Worm (Caenorhabditis elegans): ENCODE data around the gene ccdc-12.

Gene ccdc-12

DNA sequence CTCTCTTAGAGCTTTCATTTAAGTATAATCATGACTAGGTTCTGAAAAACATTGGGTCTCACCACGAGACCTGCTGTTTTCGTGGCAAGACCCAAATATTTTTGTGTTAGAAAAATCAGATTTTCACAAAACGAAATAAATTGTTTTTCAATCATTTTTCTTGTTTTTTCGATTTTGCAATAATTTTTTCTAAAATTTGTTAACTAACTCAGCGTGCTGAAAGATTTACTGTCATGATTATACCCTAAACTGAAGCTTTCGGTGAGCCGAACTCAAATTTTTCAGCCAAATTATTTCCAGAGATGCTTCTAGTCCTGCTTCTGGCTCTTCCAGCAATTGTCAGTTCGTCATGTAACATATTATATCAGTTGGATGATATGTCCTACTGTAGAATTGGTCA is 13.0 kb downstream of the ccdc-12 start, which contains the start of gene Y69A2AL.2:
Y69A2AL.2 (plus strand) TSS at position 301 of the 400 bp plus-strand sequence.
- no peak for TF ChIP-seq ztf-4 (tag; optimal IDR thresholded peaks at IDR 0.05)
- no peak for TF ChIP-seq sem-4 (tag; optimal IDR thresholded peaks at IDR 0.05)
- TF ChIP-seq lin-39 (tag; optimal IDR thresholded peaks at IDR 0.05) = no peak
- TF ChIP-seq sma-3 (GFP tag; optimal IDR thresholded peaks at IDR 0.05) = no peak
- no peak for TF ChIP-seq crh-2 (tag; optimal IDR thresholded peaks at IDR 0.05)
- TF ChIP-seq nhr-237 (tag; optimal IDR thresholded peaks at IDR 0.05) = no peak
- TF ChIP-seq nhr-6 (tag; optimal IDR thresholded peaks at IDR 0.05) = no peak
- no peak for TF ChIP-seq ZK546.5 (tag; optimal IDR thresholded peaks at IDR 0.05)
- TF ChIP-seq blmp-1 (tag; optimal IDR thresholded peaks at IDR 0.05; ENCODE audit: insufficient read depth) = no peak
- no peak for TF ChIP-seq alr-1 (tag; optimal IDR thresholded peaks at IDR 0.05)

DNA sequence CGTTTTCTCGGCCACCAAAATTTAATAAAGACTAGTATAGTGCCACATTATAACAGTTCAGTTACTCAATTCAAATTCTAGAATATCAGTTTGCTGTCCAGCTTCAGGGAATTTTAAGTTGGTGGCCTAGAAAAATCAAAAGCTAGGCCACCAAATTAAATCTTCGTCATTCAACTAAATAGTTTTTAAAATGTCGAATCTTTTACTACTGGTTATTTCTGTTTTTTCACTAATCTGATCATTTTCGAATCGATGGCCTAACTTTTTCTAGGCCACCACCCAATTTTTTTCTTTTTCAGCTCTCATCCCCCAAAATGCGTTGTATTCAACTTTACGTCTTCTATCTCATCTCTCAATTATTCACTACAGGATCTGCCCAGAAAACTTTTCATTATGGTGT is 18.6 kb downstream of the ccdc-12 start, which contains the start of gene grd-16:
grd-16 (plus strand) TSS at position 301 of the 400 bp plus-strand sequence.
- TF ChIP-seq ceh-82 (tag; optimal IDR thresholded peaks at IDR 0.05) (no peak), ztf-11 (tag; optimal IDR thresholded peaks at IDR 0.05) (no peak), unc-55 (GFP tag; optimal IDR thresholded peaks at IDR 0.05) (no peak), ZK546.5 (tag; optimal IDR thresholded peaks at IDR 0.05) (no peak)

DNA sequence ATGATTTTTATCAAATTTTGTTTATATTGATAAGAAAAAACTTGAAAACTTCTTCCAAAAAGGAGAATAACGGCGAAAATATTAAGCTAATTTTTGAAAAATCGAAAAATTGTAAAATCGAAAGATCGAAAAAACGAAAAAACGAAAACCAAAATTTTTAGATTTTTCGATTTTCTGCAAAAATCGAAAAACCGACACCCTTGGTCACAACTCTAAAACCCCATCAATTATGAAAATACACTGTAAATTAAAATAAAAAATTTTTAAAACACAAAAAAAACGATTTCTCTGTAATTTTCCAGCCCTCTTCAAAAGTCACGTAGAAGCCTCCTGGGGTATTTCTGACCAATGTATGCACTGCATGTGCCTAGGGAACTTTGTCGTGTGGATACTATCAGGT is 24.9 kb downstream of the ccdc-12 start, which contains the start of gene ilys-1:
ilys-1 (plus strand) TSS at position 301 of the 400 bp plus-strand sequence.
- TF ChIP-seq nhr-6 (tag; optimal IDR thresholded peaks at IDR 0.05) (no peak), aly-2 (tag; optimal IDR thresholded peaks at IDR 0.05) (no peak), nhr-21 (tag; optimal IDR thresholded peaks at IDR 0.05) (no peak), crh-2 (tag; optimal IDR thresholded peaks at IDR 0.05) (no peak), C34F6.9 (tag; optimal IDR thresholded peaks at IDR 0.05) (no peak), gmeb-1 (tag; optimal IDR thresholded peaks at IDR 0.05) (no peak), unc-62 (GFP tag; optimal IDR thresholded peaks at IDR 0.05) (no peak), nhr-23 (tag; optimal IDR thresholded peaks at IDR 0.05) (no peak), sem-4 (tag; optimal IDR thresholded peaks at IDR 0.05) (no peak), lsy-2 (tag; optimal IDR thresholded peaks at IDR 0.05) (no peak), alr-1 (tag; optimal IDR thresholded peaks at IDR 0.05) (no peak), nhr-77 (tag; optimal IDR thresholded peaks at IDR 0.05) (no peak), sma-3 (GFP tag; optimal IDR thresholded peaks at IDR 0.05) (no peak), ceh-82 (tag; optimal IDR thresholded peaks at IDR 0.05) (no peak), ztf-11 (tag; optimal IDR thresholded peaks at IDR 0.05) (no peak), mbf-1 (tag; optimal IDR thresholded peaks at IDR 0.05) (no peak), ztf-1 (GFP tag; conservative IDR thresholded peaks at IDR 0.05) (no peak), lin-39 (tag; optimal IDR thresholded peaks at IDR 0.05) (no peak)

DNA sequence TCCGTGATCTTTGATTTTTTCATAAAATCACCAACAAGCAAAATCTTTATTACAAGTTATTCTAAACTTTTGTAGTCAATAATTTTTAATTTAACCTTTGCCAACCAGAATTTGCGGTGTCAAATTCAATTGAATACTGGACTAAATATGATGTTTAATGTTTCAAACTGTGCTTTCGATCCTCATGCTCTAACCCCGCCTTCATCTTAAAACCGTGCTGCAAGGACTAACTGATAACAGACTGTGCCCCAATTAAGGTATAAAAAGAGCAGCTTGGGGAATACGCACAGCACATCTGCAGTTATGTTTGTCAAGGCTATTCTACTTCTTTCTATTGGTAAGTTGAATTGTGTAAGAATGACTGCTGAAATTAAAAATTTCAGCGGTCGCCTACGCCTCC is 27.6 kb downstream of the ccdc-12 start, which contains the start of gene ilys-2:
ilys-2 (plus strand) TSS at position 301 of the 400 bp plus-strand sequence.
- TF ChIP-seq ama-1 (optimal IDR thresholded peaks at IDR 0.05) (no peak), elt-3 (tag; optimal IDR thresholded peaks at IDR 0.05) (no peak), snpc-4 (tag; optimal IDR thresholded peaks at IDR 0.05) (no peak), sma-9 (GFP tag; optimal IDR thresholded peaks at IDR 0.05) (no peak), sma-9 (tag; optimal IDR thresholded peaks at IDR 0.05) (no peak), peb-1 (tag; optimal IDR thresholded peaks at IDR 0.05) (no peak), elt-1 (tag; optimal IDR thresholded peaks at IDR 0.05) (no peak), nhr-77 (tag; optimal IDR thresholded peaks at IDR 0.05) (no peak), sma-3 (GFP tag; optimal IDR thresholded peaks at IDR 0.05) (no peak), alr-1 (tag; optimal IDR thresholded peaks at IDR 0.05) (no peak), skn-1 (tag; optimal IDR thresholded peaks at IDR 0.05) (no peak), mab-5 (tag; optimal IDR thresholded peaks at IDR 0.05) (no peak), nhr-10 (tag; optimal IDR thresholded peaks at IDR 0.05) (no peak), ZK546.5 (tag; optimal IDR thresholded peaks at IDR 0.05) (no peak), unc-39 (tag; optimal IDR thresholded peaks at IDR 0.05) (no peak), mdl-1 (tag; optimal IDR thresholded peaks at IDR 0.05) (no peak), R02D3.7 (tag; optimal IDR thresholded peaks at IDR 0.05) (no peak), unc-55 (GFP tag; optimal IDR thresholded peaks at IDR 0.05) (no peak)

DNA sequence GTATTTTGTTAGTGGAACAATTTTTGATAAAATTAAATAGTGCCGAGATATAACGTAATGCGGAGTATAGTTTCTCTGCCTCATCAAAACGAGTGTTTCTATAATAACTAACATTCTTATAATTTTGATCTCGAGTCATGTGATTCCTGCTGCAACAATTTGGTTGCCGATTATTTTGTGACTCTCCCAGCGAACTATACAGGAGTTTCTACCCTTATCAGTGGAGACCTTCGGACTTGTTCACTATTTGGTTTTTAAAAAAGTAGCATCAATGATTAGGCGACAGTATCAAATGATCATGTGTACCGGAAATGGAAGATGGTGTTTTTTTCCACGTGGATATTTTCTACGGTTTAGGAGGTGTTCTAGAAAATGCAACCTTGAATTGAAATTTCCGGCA is 28.7 kb downstream of the ccdc-12 start:
- peak; percentile 31 for TF ChIP-seq sma-9 (GFP tag; optimal IDR thresholded peaks at IDR 0.05)
- TF ChIP-seq sma-9 (tag; optimal IDR thresholded peaks at IDR 0.05) = no peak
- TF ChIP-seq zag-1 (tag; optimal IDR thresholded peaks at IDR 0.05) = no peak
- TF ChIP-seq gmeb-1 (tag; optimal IDR thresholded peaks at IDR 0.05) = peak; percentile 14
- TF ChIP-seq fos-1 (tag; optimal IDR thresholded peaks at IDR 0.05) = peak; percentile 19

Data from whole organism, L2 larva.